Worm (Caenorhabditis elegans) whole organism, L2 larva: ENCODE measurements around the gene abhd-5.2.

ENCODE experiments used
- R02D3.7 ChIP-seq: fragments of 150-350 bp; optimal IDR thresholded peaks from 2 replicates; lab custom pipeline; 2014; ENCODE audit warnings: missing biosample characterization, missing genetic modification characterization
- ama-1 ChIP-seq: fragments of 150-350 bp; optimal IDR thresholded peaks from 2 replicates; lab custom pipeline; 2018; ENCODE audit warnings: inconsistent platforms
- dmd-4 ChIP-seq: sonication (generic microtip); optimal IDR thresholded peaks from 2 replicates; lab custom pipeline; 2017; ENCODE audit warnings: missing biosample characterization, missing genetic modification characterization
- lin-11 ChIP-seq: fragments of 150-350 bp; sonication (generic microtip); optimal IDR thresholded peaks from 2 replicates; lab custom pipeline; 2014; ENCODE audit warnings: missing biosample characterization, missing genetic modification characterization, inconsistent platforms, mixed read lengths
- lin-39 ChIP-seq: fragments of 150-350 bp; optimal IDR thresholded peaks from 2 replicates; lab custom pipeline; 2014; ENCODE audit warnings: missing biosample characterization, missing genetic modification reagents, missing genetic modification characterization
- nhr-11 ChIP-seq: fragments of 150-350 bp; optimal IDR thresholded peaks from 2 replicates; lab custom pipeline; 2014; ENCODE audit warnings: missing biosample characterization, missing genetic modification characterization
- nhr-12 ChIP-seq: fragments of 150-350 bp; optimal IDR thresholded peaks from 2 replicates; lab custom pipeline; 2014; ENCODE audit warnings: missing biosample characterization, missing genetic modification characterization
- nhr-237 ChIP-seq: fragments of 150-350 bp; optimal IDR thresholded peaks from 2 replicates; lab custom pipeline; 2014; ENCODE audit warnings: missing biosample characterization, missing genetic modification characterization
- skn-1 ChIP-seq: sonication (generic microtip); optimal IDR thresholded peaks from 2 replicates; lab custom pipeline; 2017; ENCODE audit warnings: missing biosample characterization, missing genetic modification characterization
- sma-9 ChIP-seq, 2 experiments: fragments of 150-350 bp in 1 of 2; sonication (generic microtip) in 1 of 2; optimal IDR thresholded peaks; 2 replicates each; lab custom pipeline; 2014 to 2016; ENCODE audit warnings: missing genetic modification characterization in 2 of 2, mild to moderate bottlenecking in 1 of 2, missing biosample characterization in 1 of 2, missing compliant biosample characterization in 1 of 2, missing genetic modification reagents in 1 of 2, moderate library complexity in 1 of 2
- snpc-4 ChIP-seq: fragments of 150-350 bp; optimal IDR thresholded peaks from 2 replicates; lab custom pipeline; 2014; ENCODE audit warnings: missing biosample characterization, missing genetic modification characterization
- unc-55 ChIP-seq: fragments of 150-350 bp; sonication (generic microtip); optimal IDR thresholded peaks from 3 replicates; lab custom pipeline; 2014; ENCODE audit warnings: missing biosample characterization, missing genetic modification reagents, missing genetic modification characterization
- ztf-1 ChIP-seq: fragments of 200-800 bp; sonication (Bioruptor generic); conservative IDR thresholded peaks from 2 replicates; pipeline ENCODE4 v1.3.6; 2022; ENCODE audit warnings: missing genetic modification characterization, missing compliant biosample characterization
- ztf-4 ChIP-seq: fragments of 150-350 bp; optimal IDR thresholded peaks from 2 replicates; lab custom pipeline; 2014; ENCODE audit warnings: missing biosample characterization, missing genetic modification characterization

- TF ChIP-seq lin-39 (no peak), nhr-12 (tag; lab: Kevin White, UChicago) (no peak), dmd-4 (tag; lab: Kevin White, UChicago) (no peak), ama-1 (no peak), lin-11 (tag; lab: Kevin White, UChicago) (no peak), unc-55 (peak; percentile 42), skn-1 (tag; lab: Kevin White, UChicago) (no peak), ztf-1 (no peak), ztf-4 (no peak), sma-9 (GFP tag; optimal IDR thresholded peaks at IDR 0.05; lab: Kevin White, UChicago) (no peak), sma-9 (tag; optimal IDR thresholded peaks at IDR 0.05; lab: Kevin White, UChicago) (no peak), nhr-237 (tag; lab: Kevin White, UChicago) (no peak), snpc-4 (tag; lab: Kevin White, UChicago) (no peak), nhr-11 (tag; lab: Kevin White, UChicago) (no peak), R02D3.7 (tag; lab: Kevin White, UChicago) (no peak)
These were observed 16.0 kb downstream of the abhd-5.2 start for ce11 chrV:4860525-4860924.
